Fruit fly (Drosophila melanogaster): Measurements from ENCODE around the gene alphaCOP.

alphaCOP gene

dm6 chr3L:1661738-1662370 lies 16.9 kb upstream of the alphaCOP start:
- TF ChIP-seq CG34367 (tag; optimal IDR thresholded peaks at IDR 0.05) (no peak), CG17806 (tag; optimal IDR thresholded peaks at IDR 0.05) (no peak), CG13204 (GFP tag; optimal IDR thresholded peaks at IDR 0.05) (peak; percentile 28)

- TF ChIP-seq EcR (GFP tag; optimal IDR thresholded peaks at IDR 0.05): no peak
- TF ChIP-seq gl (tag; optimal IDR thresholded peaks at IDR 0.05): no peak
- no peak for TF ChIP-seq fd96Ca (GFP tag; IDR thresholded peaks at IDR 0.05)
- no peak for TF ChIP-seq CG8159 (tag; optimal IDR thresholded peaks at IDR 0.05)
- TF ChIP-seq CG15710 (tag; optimal IDR thresholded peaks at IDR 0.05): no peak
- no peak for TF ChIP-seq CG4496 (GFP tag; IDR thresholded peaks at IDR 0.05)
- no peak for TF ChIP-seq CG14655 (GFP tag; optimal IDR thresholded peaks at IDR 0.05)
Measured at dm6 chr3L:1653752-1654151, 8.8 kb upstream of the alphaCOP start.

dm6 chr3L:1652700-1653200 lies 7.8 kb upstream of the alphaCOP start, which contains the start of the genes CG7970 and Vta1:
TSS of gene CG7970 (plus strand) at chr3L:1652750.
TSS of gene Vta1 (minus strand) at chr3L:1652900.
- no peak for TF ChIP-seq CG10348 (GFP tag; IDR thresholded peaks at IDR 0.05)
- peak; percentile 63; the same call in 1 of the 2 replicates for TF ChIP-seq CG32121 (GFP tag; IDR thresholded peaks at IDR 0.05)
- no peak for TF ChIP-seq EcR (GFP tag; optimal IDR thresholded peaks at IDR 0.05)
- TF ChIP-seq Ets98B (GFP tag; IDR thresholded peaks at IDR 0.05): peak; percentile 77
- TF ChIP-seq CG12605 (GFP tag; IDR thresholded peaks at IDR 0.05): peak; percentile 88
- TF ChIP-seq CG13204 (GFP tag; optimal IDR thresholded peaks at IDR 0.05): no peak
- TF ChIP-seq CG15710 (tag; optimal IDR thresholded peaks at IDR 0.05): peak; percentile 45
- TF ChIP-seq D1 (tag; optimal IDR thresholded peaks at IDR 0.05): no peak
- no peak for TF ChIP-seq CG8159 (tag; optimal IDR thresholded peaks at IDR 0.05)
- peak; percentile 36 for TF ChIP-seq CG34367 (tag; optimal IDR thresholded peaks at IDR 0.05)
- peak; percentile 88 for TF ChIP-seq gl (tag; optimal IDR thresholded peaks at IDR 0.05)
- TF ChIP-seq CG4496 (GFP tag; IDR thresholded peaks at IDR 0.05): peak; percentile 78

- TF ChIP-seq CG32121 (GFP tag; IDR thresholded peaks at IDR 0.05) (0 out of 2 replicates have a peak, but pooled peaks have one; percentile 14), CG8301 (tag; optimal IDR thresholded peaks at IDR 0.05) (no peak), EcR (GFP tag; optimal IDR thresholded peaks at IDR 0.05) (no peak), Pif1B (GFP tag; optimal IDR thresholded peaks at IDR 0.05) (no peak), CG9948 (tag; optimal IDR thresholded peaks at IDR 0.05) (no peak)
Measured at dm6 chr3L:1649363-1649762, 4.4 kb upstream of the alphaCOP start.

dm6 chr3L:1648690-1649355 lies 3.8 kb upstream of the alphaCOP start, which contains the start of gene CG13920:
TSS of gene CG13920 (plus strand) at chr3L:1648944.
- TF ChIP-seq CG9948 (tag; optimal IDR thresholded peaks at IDR 0.05) (no peak), EcR (GFP tag; optimal IDR thresholded peaks at IDR 0.05) (peak; percentile 86)

dm6 chr3L:1647276-1647919 lies 2.4 kb upstream of the alphaCOP start, which contains the start of the genes CG17249 and Bro:
TSS of gene CG17249 (minus strand) at chr3L:1647464.
TSS of gene Bro (plus strand) at chr3L:1647869.
- TF ChIP-seq CG32121 (GFP tag; IDR thresholded peaks at IDR 0.05) (no peak), gl (tag; optimal IDR thresholded peaks at IDR 0.05) (no peak), fd96Ca (GFP tag; IDR thresholded peaks at IDR 0.05) (no peak), CG15710 (tag; optimal IDR thresholded peaks at IDR 0.05) (peak; percentile 83)

dm6 chr3L:1639185-1639812 lies 5.7 kb downstream of the alphaCOP start, which contains the start of the genes Mettl2 and Bgb:
TSS of gene Mettl2 (minus strand) at chr3L:1639235.
TSS of gene Bgb (plus strand) at chr3L:1639711.
- TF ChIP-seq Pif1A (GFP tag; optimal IDR thresholded peaks at IDR 0.05): no peak
- TF ChIP-seq Snoo (tag; optimal IDR thresholded peaks at IDR 0.05): peak; percentile 66
- TF ChIP-seq CG8159 (tag; optimal IDR thresholded peaks at IDR 0.05): peak; percentile 75
- peak; percentile 50; the same call in 1 of the 3 replicates for TF ChIP-seq fd96Ca (GFP tag; IDR thresholded peaks at IDR 0.05)
- no peak for TF ChIP-seq D1 (tag; optimal IDR thresholded peaks at IDR 0.05)
- no peak for TF ChIP-seq CG8301 (tag; optimal IDR thresholded peaks at IDR 0.05)
- no peak; the same call in 1 of the 2 replicates for TF ChIP-seq CG32121 (GFP tag; IDR thresholded peaks at IDR 0.05)
- TF ChIP-seq CG10348 (GFP tag; IDR thresholded peaks at IDR 0.05): no peak
- TF ChIP-seq EcR (GFP tag; optimal IDR thresholded peaks at IDR 0.05): no peak
- TF ChIP-seq CG15710 (tag; optimal IDR thresholded peaks at IDR 0.05): peak; percentile 68
- 0 out of 2 replicates have a peak, but pooled peaks have one; percentile 33 for TF ChIP-seq CG12605 (GFP tag; IDR thresholded peaks at IDR 0.05)
- no peak for TF ChIP-seq Pif1B (GFP tag; optimal IDR thresholded peaks at IDR 0.05)
- TF ChIP-seq CG34367 (tag; optimal IDR thresholded peaks at IDR 0.05): peak; percentile 31
- TF ChIP-seq CG14655 (GFP tag; optimal IDR thresholded peaks at IDR 0.05): no peak
- TF ChIP-seq CG13204 (GFP tag; optimal IDR thresholded peaks at IDR 0.05): no peak
- TF ChIP-seq gl (tag; optimal IDR thresholded peaks at IDR 0.05): no peak
- TF ChIP-seq Ets98B (GFP tag; IDR thresholded peaks at IDR 0.05): peak; percentile 57; the same call in 1 of the 2 replicates
- peak; percentile 57 for TF ChIP-seq rn (GFP tag; IDR thresholded peaks at IDR 0.05)
- peak; percentile 69 for TF ChIP-seq CG9948 (tag; optimal IDR thresholded peaks at IDR 0.05)
- TF ChIP-seq CG4496 (GFP tag; IDR thresholded peaks at IDR 0.05): peak; percentile 84
- peak; percentile 66 for TF ChIP-seq CG17806 (tag; optimal IDR thresholded peaks at IDR 0.05)
